Worm (Caenorhabditis elegans): ENCODE measurements around the gene F31F4.11.

ce11 chrV:619054-619453 lies 45.2 kb downstream of the F31F4.11 start, which contains the start of gene F48G7.4:
- TF ChIP-seq nhr-25 (tag; optimal IDR thresholded peaks at IDR 0.05), result peak; percentile 4
- peak; percentile 73 for TF ChIP-seq nhr-23 (tag; optimal IDR thresholded peaks at IDR 0.05)
- no peak for TF ChIP-seq ama-1 (optimal IDR thresholded peaks at IDR 0.05)
- TF ChIP-seq fkh-10 (GFP tag; optimal IDR thresholded peaks at IDR 0.05), result no peak
- no peak for TF ChIP-seq elt-2 (tag; optimal IDR thresholded peaks at IDR 0.05)
- TF ChIP-seq nhr-11 (tag; optimal IDR thresholded peaks at IDR 0.05), result peak; percentile 58
- TF ChIP-seq mdl-1 (tag; optimal IDR thresholded peaks at IDR 0.05), result peak; percentile 22
- TF ChIP-seq lsy-12 (tag; optimal IDR thresholded peaks at IDR 0.05), result no peak
- TF ChIP-seq nhr-28 (tag; optimal IDR thresholded peaks at IDR 0.05), result no peak
- peak; percentile 64 for TF ChIP-seq elt-1 (tag; optimal IDR thresholded peaks at IDR 0.05)

All from whole organism, L3 larva.